ENCODE assay signal across 3 worm cellular contexts in the genomic region with DNA sequence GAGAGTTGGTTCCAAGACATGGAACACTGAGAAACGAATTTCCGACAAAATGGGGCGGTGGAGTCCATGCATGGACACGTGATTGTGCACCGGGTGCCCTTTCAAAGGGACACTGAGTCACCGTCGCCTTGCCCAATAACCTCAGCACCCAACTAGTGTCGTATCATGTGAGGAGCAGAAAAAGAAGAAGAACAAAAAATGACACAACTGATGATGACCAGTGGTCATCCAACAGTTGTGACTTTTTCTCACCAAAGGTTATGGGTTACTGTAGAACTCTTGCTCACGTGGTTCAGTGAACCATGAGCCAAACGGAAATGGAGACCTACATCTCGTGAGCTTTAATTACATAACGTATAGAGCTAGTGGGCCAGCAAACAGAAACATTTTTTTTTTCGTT.
TF ChIP-seq lines count a peak whose summit lies in the region.

No protein-coding gene starts in this region.

TF ChIP-seq in whole organism, L3 larva, 47 proteins besides CTCF, POLR2A, EP300 and RAD21:
- TF ChIP-seq daf-12 (tag; optimal IDR thresholded peaks at IDR 0.05; lab: Kevin White, UChicago), result no peak
- peak; percentile 2 for TF ChIP-seq nfya-1 (tag; optimal IDR thresholded peaks at IDR 0.05; lab: Kevin White, UChicago; ENCODE audit: insufficient read depth)
- TF ChIP-seq pha-4 (tag; optimal IDR thresholded peaks at IDR 0.05; lab: Kevin White, UChicago), result peak; percentile 38
- no peak for TF ChIP-seq lin-39 (tag; optimal IDR thresholded peaks at IDR 0.05; lab: Kevin White, UChicago)

TF ChIP-seq in whole organism, L4 larva, 104 proteins besides CTCF, POLR2A, EP300 and RAD21:
- peak; percentile 73 for TF ChIP-seq hlh-30 (tag; optimal IDR thresholded peaks at IDR 0.05; lab: Kevin White, UChicago; ENCODE audit: insufficient read depth)
- peak; percentile 71 for TF ChIP-seq nhr-6 (tag; optimal IDR thresholded peaks at IDR 0.05; lab: Kevin White, UChicago)
- TF ChIP-seq lsy-2 (tag; optimal IDR thresholded peaks at IDR 0.05; lab: Kevin White, UChicago), result peak in 1 of 2 experiments; percentile 63
- peak in 1 of 2 experiments; percentile 68 for TF ChIP-seq unc-62 (GFP tag; optimal IDR thresholded peaks at IDR 0.05 in 1 of 2; lab: Kevin White, UChicago)
- no peak for TF ChIP-seq unc-62 (tag; optimal IDR thresholded peaks at IDR 0.05; lab: Kevin White, UChicago)
- TF ChIP-seq zfp-2 (tag; optimal IDR thresholded peaks at IDR 0.05; lab: Kevin White, UChicago), result no peak
- TF ChIP-seq F37D6.2 (tag; optimal IDR thresholded peaks at IDR 0.05; lab: Kevin White, UChicago), result no peak
- TF ChIP-seq hlh-11 (tag; optimal IDR thresholded peaks at IDR 0.05; lab: Kevin White, UChicago), result peak; percentile 29
- no peak for TF ChIP-seq jun-1 (tag; optimal IDR thresholded peaks at IDR 0.05; lab: Kevin White, UChicago)
- TF ChIP-seq T20F7.1 (GFP tag; optimal IDR thresholded peaks at IDR 0.05; lab: Kevin White, UChicago), result no peak
- TF ChIP-seq hmg-1.1 (GFP tag; IDR thresholded peaks at IDR 0.05; lab: Robert Waterston, UW), result no peak
- TF ChIP-seq nhr-42 (GFP tag; IDR thresholded peaks at IDR 0.05; lab: Robert Waterston, UW), result no peak
- TF ChIP-seq lin-29 (GFP tag; IDR thresholded peaks at IDR 0.05; lab: Robert Waterston, UW), result no peak
- TF ChIP-seq mdl-1 (tag; optimal IDR thresholded peaks at IDR 0.05; lab: Kevin White, UChicago), result peak in 1 of 2 experiments; percentile 14
- no peak for TF ChIP-seq sdz-12 (GFP tag; optimal IDR thresholded peaks at IDR 0.05; lab: Kevin White, UChicago)
- no peak for TF ChIP-seq ama-1 (optimal IDR thresholded peaks at IDR 0.05; lab: Kevin White, UChicago)

TF ChIP-seq in whole organism, late embryonic, 69 proteins besides CTCF, POLR2A, EP300 and RAD21:
- TF ChIP-seq hlh-30 (tag; optimal IDR thresholded peaks at IDR 0.05; lab: Kevin White, UChicago; ENCODE audit: insufficient read depth), result peak; percentile 28
- TF ChIP-seq ceh-45 (GFP tag; IDR thresholded peaks at IDR 0.05; lab: Robert Waterston, UW), result no peak
- TF ChIP-seq fkh-6 (tag; optimal IDR thresholded peaks at IDR 0.05; lab: Kevin White, UChicago), result no peak
